Fruit fly (Drosophila melanogaster) whole organism, embryonic: ENCODE data around the gene Orct2.
A peak's percentile ranks its signal among the peaks of the same experiment; 100 is the strongest.

Experiments used
- Abd-B ChIP-seq: fragments of 200-800 bp; sonication (Bioruptor generic); optimal IDR thresholded peaks from 2 replicates; lab custom pipeline; 2018; ENCODE audit warnings: missing biosample characterization, mild to moderate bottlenecking, missing genetic modification characterization, moderate library complexity
- Bteb2 ChIP-seq: fragments of 200-800 bp; sonication (Bioruptor generic); optimal IDR thresholded peaks from 2 replicates; lab custom pipeline; 2016; ENCODE audit warnings: missing biosample characterization, missing genetic modification characterization
- CG10209 ChIP-seq: fragments of 200-800 bp; sonication (Bioruptor generic); optimal IDR thresholded peaks from 3 replicates; lab custom pipeline; 2017; ENCODE audit warnings: missing biosample characterization, mild to moderate bottlenecking, missing genetic modification characterization, missing genetic modification reagents
- CG10274 ChIP-seq: fragments of 200-800 bp; sonication (Bioruptor generic); optimal IDR thresholded peaks from 3 replicates; lab custom pipeline; 2017; ENCODE audit warnings: missing biosample characterization, mild to moderate bottlenecking, missing genetic modification characterization
- CG10959 ChIP-seq: fragments of 200-800 bp; sonication (Bioruptor generic); IDR thresholded peaks from 2 replicates; pipeline ENCODE4 v1.3.6; 2022; ENCODE audit warnings: missing biosample characterization, missing genetic modification characterization
- CG10979 ChIP-seq: fragments of 200-800 bp; sonication (Bioruptor generic); optimal IDR thresholded peaks from 2 replicates; lab custom pipeline; 2018; ENCODE audit warnings: missing biosample characterization, mild to moderate bottlenecking, missing genetic modification characterization, moderate library complexity
- CG11456 ChIP-seq: fragments of 200-800 bp; sonication (Bioruptor generic); IDR thresholded peaks from 3 replicates; pipeline ENCODE4 v1.3.6; 2022; ENCODE audit warnings: missing biosample characterization, missing genetic modification characterization
- CG13775 ChIP-seq: fragments of 200-800 bp; sonication (Bioruptor generic); optimal IDR thresholded peaks from 3 replicates; lab custom pipeline; 2017; ENCODE audit warnings: missing biosample characterization, mild to moderate bottlenecking, missing genetic modification characterization
- CG15073 ChIP-seq: fragments of 200-800 bp; sonication (Bioruptor generic); optimal IDR thresholded peaks from 2 replicates; lab custom pipeline; 2016; ENCODE audit warnings: missing biosample characterization, missing genetic modification characterization
- CG17186 ChIP-seq: fragments of 200-800 bp; sonication (Bioruptor generic); optimal IDR thresholded peaks from 3 replicates; lab custom pipeline; 2017; ENCODE audit warnings: missing biosample characterization, missing genetic modification reagents, missing genetic modification characterization
- CG2116 ChIP-seq: fragments of 200-800 bp; sonication (Bioruptor generic); optimal IDR thresholded peaks from 3 replicates; lab custom pipeline; 2018; ENCODE audit warnings: missing biosample characterization, mild to moderate bottlenecking, missing genetic modification characterization
- CG30020 ChIP-seq: fragments of 200-800 bp; optimal IDR thresholded peaks from 2 replicates; lab custom pipeline; 2019; ENCODE audit warnings: missing biosample characterization, mild to moderate bottlenecking, missing genetic modification characterization, moderate library complexity
- CG3065 ChIP-seq: fragments of 200-800 bp; sonication (Bioruptor generic); optimal IDR thresholded peaks from 2 replicates; lab custom pipeline; 2016; ENCODE audit warnings: missing biosample characterization, missing genetic modification characterization
- CG31441 ChIP-seq: fragments of 200-800 bp; sonication (Bioruptor generic); IDR thresholded peaks from 2 replicates; pipeline ENCODE4 v1.3.6; 2022; ENCODE audit warnings: missing biosample characterization, missing genetic modification characterization
- CG33557 ChIP-seq: fragments of 200-800 bp; sonication (Bioruptor generic); optimal IDR thresholded peaks from 2 replicates; lab custom pipeline; 2019; ENCODE audit warnings: missing biosample characterization, mild to moderate bottlenecking, missing genetic modification characterization, moderate library complexity
- CG3995 ChIP-seq: fragments of 200-800 bp; sonication (Bioruptor generic); optimal IDR thresholded peaks from 3 replicates; lab custom pipeline; 2016; ENCODE audit warnings: missing biosample characterization, missing genetic modification characterization
- CG4328 ChIP-seq: fragments of 200-800 bp; sonication (Bioruptor generic); optimal IDR thresholded peaks from 3 replicates; lab custom pipeline; 2017; ENCODE audit warnings: missing biosample characterization, missing genetic modification reagents, missing genetic modification characterization
- CG4424 ChIP-seq: fragments of 200-800 bp; sonication (Bioruptor generic); optimal IDR thresholded peaks from 3 replicates; lab custom pipeline; 2016; ENCODE audit warnings: missing biosample characterization, missing genetic modification characterization
- CG4707 ChIP-seq: fragments of 200-800 bp; sonication (Bioruptor generic); optimal IDR thresholded peaks from 2 replicates; lab custom pipeline; 2018; ENCODE audit warnings: missing biosample characterization, mild to moderate bottlenecking, missing genetic modification characterization, moderate library complexity
- CG4730 ChIP-seq: fragments of 200-800 bp; sonication (Bioruptor generic); IDR thresholded peaks from 2 replicates; pipeline ENCODE4 v1.3.6; 2022; ENCODE audit warnings: missing biosample characterization, missing genetic modification characterization
- CG6654 ChIP-seq: fragments of 200-800 bp; sonication (Bioruptor generic); optimal IDR thresholded peaks from 2 replicates; lab custom pipeline; 2017; ENCODE audit warnings: missing biosample characterization, mild to moderate bottlenecking, missing genetic modification characterization
- CG6854 ChIP-seq: fragments of 200-800 bp; sonication (Bioruptor generic); optimal IDR thresholded peaks from 3 replicates; lab custom pipeline; 2017; ENCODE audit warnings: missing biosample characterization, mild to moderate bottlenecking, missing genetic modification characterization
- CG8478 ChIP-seq: fragments of >200 bp; optimal IDR thresholded peaks from 2 replicates; lab custom pipeline; 2018
- Dip3 ChIP-seq: fragments of 200-800 bp; sonication (Bioruptor generic); optimal IDR thresholded peaks from 3 replicates; lab custom pipeline; 2016; ENCODE audit warnings: missing biosample characterization, missing genetic modification characterization
- Fer1 ChIP-seq: fragments of 200-800 bp; sonication (Bioruptor generic); optimal IDR thresholded peaks from 2 replicates; lab custom pipeline; 2017; ENCODE audit warnings: missing biosample characterization, mild to moderate bottlenecking, missing genetic modification characterization
- GATAe ChIP-seq: fragments of 200-800 bp; sonication (Bioruptor generic); conservative IDR thresholded peaks from 2 replicates; pipeline ENCODE4 v1.3.6; 2022; ENCODE audit warnings: missing biosample characterization, missing genetic modification characterization
- Hsf ChIP-seq: fragments of 200-800 bp; sonication (Bioruptor generic); optimal IDR thresholded peaks from 3 replicates; lab custom pipeline; 2016; ENCODE audit warnings: missing biosample characterization, missing genetic modification characterization
- Kr ChIP-seq: fragments of 200-800 bp; sonication (Bioruptor generic); optimal IDR thresholded peaks from 2 replicates; lab custom pipeline; 2017; ENCODE audit warnings: missing biosample characterization, mild to moderate bottlenecking, missing genetic modification characterization
- Lim3 ChIP-seq: fragments of 200-800 bp; sonication (Bioruptor generic); IDR thresholded peaks from 2 replicates; pipeline ENCODE4 v1.3.6; 2022; ENCODE audit warnings: missing biosample characterization, missing genetic modification characterization
- Nf-YB ChIP-seq: fragments of 200-800 bp; sonication (Bioruptor generic); optimal IDR thresholded peaks from 3 replicates; lab custom pipeline; 2019; ENCODE audit warnings: missing biosample characterization, mild to moderate bottlenecking, missing genetic modification characterization, moderate library complexity
- Sry-δ ChIP-seq: fragments of 200-800 bp; sonication (Bioruptor generic); optimal IDR thresholded peaks from 2 replicates; lab custom pipeline; 2016; ENCODE audit warnings: missing biosample characterization, missing genetic modification characterization
- Stat92E ChIP-seq, 3 experiments: fragments of >200 bp in 2 of 3; fragments of 200-800 bp in 1 of 3; sonication (Bioruptor generic) in 1 of 3; optimal IDR thresholded peaks; 2 replicates each; lab custom pipeline; 2017 to 2019; ENCODE audit warnings: missing biosample characterization in 3 of 3, missing genetic modification characterization in 3 of 3, mild to moderate bottlenecking in 1 of 3, moderate library complexity in 1 of 3
- br ChIP-seq: fragments of >200 bp; optimal IDR thresholded peaks from 2 replicates; lab custom pipeline; 2017
- cad ChIP-seq: fragments of >200 bp; optimal IDR thresholded peaks from 2 replicates; lab custom pipeline; 2017; ENCODE audit warnings: missing biosample characterization, missing genetic modification characterization
- cg ChIP-seq: fragments of 200-800 bp; sonication (Bioruptor generic); optimal IDR thresholded peaks from 3 replicates; lab custom pipeline; 2019; ENCODE audit warnings: missing biosample characterization, mild to moderate bottlenecking, missing genetic modification characterization, moderate library complexity
- danr ChIP-seq: fragments of 200-800 bp; sonication (Bioruptor generic); IDR thresholded peaks from 2 replicates; pipeline ENCODE4 v1.3.6; 2022; ENCODE audit warnings: missing biosample characterization, missing genetic modification characterization
- eve ChIP-seq, 2 experiments: fragments of >200 bp; optimal IDR thresholded peaks; 2 replicates each; lab custom pipeline; 2017; ENCODE audit warnings: missing biosample characterization in 2 of 2, missing genetic modification characterization in 2 of 2
- ewg ChIP-seq: fragments of 200-800 bp; sonication (Bioruptor generic); optimal IDR thresholded peaks from 3 replicates; lab custom pipeline; 2017; ENCODE audit warnings: mild to moderate bottlenecking, missing biosample characterization, missing genetic modification reagents, missing genetic modification characterization
- eyg ChIP-seq: fragments of 200-800 bp; sonication (Bioruptor generic); optimal IDR thresholded peaks from 3 replicates; lab custom pipeline; 2016; ENCODE audit warnings: missing biosample characterization, missing genetic modification characterization
- fu2 ChIP-seq: fragments of 200-800 bp; sonication (Bioruptor generic); optimal IDR thresholded peaks from 2 replicates; lab custom pipeline; 2016; ENCODE audit warnings: missing biosample characterization, missing genetic modification characterization
- jing ChIP-seq: fragments of 200-800 bp; sonication (Bioruptor generic); optimal IDR thresholded peaks from 2 replicates; lab custom pipeline; 2018; ENCODE audit warnings: missing biosample characterization, mild to moderate bottlenecking, missing genetic modification characterization
- prd ChIP-seq, 3 experiments: fragments of >200 bp in 2 of 3; fragments of 200-800 bp in 1 of 3; sonication (Bioruptor generic) in 1 of 3; optimal IDR thresholded peaks in 2 of 3; IDR thresholded peaks in 1 of 3; 2 replicates in 2 of 3; 3 replicates in 1 of 3; pipeline versions ENCODE4 v1.3.6 to Lab custom; 2017 to 2022; ENCODE audit warnings: missing biosample characterization in 1 of 3, missing genetic modification characterization in 1 of 3
- rib ChIP-seq: fragments of 200-800 bp; sonication (Bioruptor generic); IDR thresholded peaks from 2 replicates; pipeline ENCODE4 v1.3.6; 2022; ENCODE audit warnings: missing biosample characterization, missing genetic modification characterization
- row ChIP-seq: fragments of 200-800 bp; sonication (Bioruptor generic); IDR thresholded peaks from 3 replicates; pipeline ENCODE4 v1.3.6; 2022; ENCODE audit warnings: missing biosample characterization, missing genetic modification characterization
- schlank ChIP-seq: fragments of 200-800 bp; sonication (Bioruptor generic); optimal IDR thresholded peaks from 2 replicates; lab custom pipeline; 2018; ENCODE audit warnings: missing biosample characterization, mild to moderate bottlenecking, missing genetic modification characterization
- scrt ChIP-seq: fragments of 200-800 bp; sonication (Bioruptor generic); optimal IDR thresholded peaks from 2 replicates; lab custom pipeline; 2018; ENCODE audit warnings: missing biosample characterization, mild to moderate bottlenecking, missing genetic modification characterization, moderate library complexity
- sqz ChIP-seq: fragments of 200-800 bp; sonication (Bioruptor generic); optimal IDR thresholded peaks from 3 replicates; lab custom pipeline; 2018; ENCODE audit warnings: missing biosample characterization, mild to moderate bottlenecking, missing genetic modification characterization
- vvl ChIP-seq: fragments of 200-800 bp; sonication (Bioruptor generic); IDR thresholded peaks from 2 replicates; pipeline ENCODE4 v1.3.6; 2022; ENCODE audit warnings: missing biosample characterization, missing genetic modification characterization
- zen2 ChIP-seq: fragments of 200-800 bp; sonication (Bioruptor generic); IDR thresholded peaks from 3 replicates; pipeline ENCODE4 v1.3.6; 2022; ENCODE audit warnings: missing biosample characterization, missing genetic modification characterization; ENCODE audit not compliant: partially characterized antibody

Gene Orct2

dm6 chr3R:24295556-24296465 lies 23.0 kb downstream of the Orct2 start (continued):
- TF ChIP-seq cg, result no peak
- peak; percentile 84 for TF ChIP-seq CG10209 (GFP tag; lab: Kevin White, UChicago)
- peak; percentile 52 for TF ChIP-seq ewg (GFP tag; lab: Kevin White, UChicago)
- peak; percentile 54 for TF ChIP-seq fu2
- peak in 1 of 2 experiments; percentile 82 for TF ChIP-seq eve (GFP tag; optimal IDR thresholded peaks at IDR 0.05; lab: Kevin White, UChicago)
- peak; percentile 36 for TF ChIP-seq CG2116
- TF ChIP-seq CG6654 (GFP tag; lab: Kevin White, UChicago), result peak; percentile 28
- TF ChIP-seq schlank (tag; lab: Kevin White, UChicago), result peak; percentile 66
- peak; percentile 71 for TF ChIP-seq danr
- TF ChIP-seq CG4730, result peak; percentile 76
- TF ChIP-seq Nf-YB (GFP tag; lab: Kevin White, UChicago), result peak; percentile 44
- TF ChIP-seq Bteb2 (GFP tag; lab: Kevin White, UChicago), result peak; percentile 73
- TF ChIP-seq Lim3 (GFP tag; lab: Robert Waterston, UW), result no peak
- peak; percentile 45 for TF ChIP-seq jing
- peak; percentile 22 for TF ChIP-seq CG3065 (GFP tag; lab: Kevin White, UChicago)
- TF ChIP-seq CG6854 (GFP tag; lab: Kevin White, UChicago), result no peak
- TF ChIP-seq CG10959 (GFP tag; lab: Robert Waterston, UW), result peak; percentile 83
- TF ChIP-seq Kr (GFP tag; lab: Kevin White, UChicago), result no peak
- peak; percentile 72 for TF ChIP-seq CG31441 (GFP tag; lab: Robert Waterston, UW)
- peak; percentile 87 for TF ChIP-seq row
- TF ChIP-seq CG8478 (lab: Kevin White, UChicago), result no peak
- peak; percentile 77 for TF ChIP-seq CG13775
- no peak for TF ChIP-seq prd (optimal IDR thresholded peaks at IDR 0.05; lab: Kevin White, UChicago)
- peak; percentile 91 for TF ChIP-seq prd (GFP tag; IDR thresholded peaks at IDR 0.05; lab: Robert Waterston, UW)
- TF ChIP-seq GATAe, result peak; percentile 41; the same call in 1 of the 2 replicates
- TF ChIP-seq sqz (GFP tag; lab: Kevin White, UChicago), result peak; percentile 31
- TF ChIP-seq Hsf (GFP tag; lab: Kevin White, UChicago), result peak; percentile 84
- TF ChIP-seq rib (GFP tag; lab: Robert Waterston, UW), result no peak
- TF ChIP-seq Dip3, result peak; percentile 80
- no peak for TF ChIP-seq CG3995 (GFP tag; lab: Kevin White, UChicago)
- peak; percentile 81 for TF ChIP-seq CG33557
- peak; percentile 27 for TF ChIP-seq CG30020 (tag; lab: Kevin White, UChicago)
- TF ChIP-seq CG11456 (GFP tag; lab: Robert Waterston, UW), result peak; percentile 88
- TF ChIP-seq br (lab: Kevin White, UChicago), result no peak
- peak; percentile 89 for TF ChIP-seq vvl (GFP tag; lab: Robert Waterston, UW)
- TF ChIP-seq cad (GFP tag; lab: Kevin White, UChicago), result no peak
- peak; percentile 61 for TF ChIP-seq CG4707 (GFP tag; lab: Kevin White, UChicago)
- no peak for TF ChIP-seq Stat92E (GFP tag; optimal IDR thresholded peaks at IDR 0.05; lab: Kevin White, UChicago)
- no peak for TF ChIP-seq CG4328 (GFP tag; lab: Kevin White, UChicago)
- no peak for TF ChIP-seq zen2 (GFP tag; lab: Robert Waterston, UW)
- TF ChIP-seq scrt (GFP tag; lab: Kevin White, UChicago), result peak; percentile 73
- peak; percentile 71 for TF ChIP-seq Fer1 (GFP tag; lab: Kevin White, UChicago)
- TF ChIP-seq CG10979 (tag; lab: Kevin White, UChicago), result peak; percentile 41
- peak; percentile 32 for TF ChIP-seq eyg (GFP tag; lab: Kevin White, UChicago)
- TF ChIP-seq CG10274, result peak; percentile 20
- no peak for TF ChIP-seq CG17186 (GFP tag; lab: Kevin White, UChicago)
- peak; percentile 11 for TF ChIP-seq Sry-δ
- peak; percentile 32 for TF ChIP-seq CG4424
- TF ChIP-seq CG15073 (GFP tag; lab: Kevin White, UChicago), result peak; percentile 25
- peak; percentile 75 for TF ChIP-seq Abd-B (GFP tag; lab: Kevin White, UChicago)
